Worm (Caenorhabditis elegans): ENCODE results near the gene irld-25.
"Not testable (repeated sequence)": the region's sequence is repeated elsewhere in the genome, so short reads cannot be mapped to it uniquely, and the experiment has no call there.

- TF ChIP-seq dve-1, ceh-14, lin-11 (tag; optimal IDR thresholded peaks at IDR 0.05): not testable (repeated sequence)
Observed at ce11 chrV:15211869-15212268, 9.6 kb upstream of the irld-25 start, which contains the start of gene sri-24.
